Fruit fly (Drosophila melanogaster): Measurements from ENCODE around the gene Itgbn.

Gene Itgbn

dm6 chr2L:21024006-21024687 is 28.7 kb upstream of the Itgbn start (continued):
- TF ChIP-seq CG34224 (GFP tag; IDR thresholded peaks at IDR 0.05; ENCODE audit: partially characterized antibody) (no peak), tap (tag; optimal IDR thresholded peaks at IDR 0.05) (no peak), sr (GFP tag; IDR thresholded peaks at IDR 0.05) (no peak), fd3F (GFP tag; optimal IDR thresholded peaks at IDR 0.05) (no peak), CG11093 (GFP tag; IDR thresholded peaks at IDR 0.05) (no peak), HLHmδ (GFP tag; optimal IDR thresholded peaks at IDR 0.05) (no peak), CG12104 (GFP tag; optimal IDR thresholded peaks at IDR 0.05) (no peak), pzg (GFP tag; optimal IDR thresholded peaks at IDR 0.05) (no peak), CG2889 (GFP tag; IDR thresholded peaks at IDR 0.05) (no peak), CG14710 (tag; optimal IDR thresholded peaks at IDR 0.05) (no peak), pum (GFP tag; optimal IDR thresholded peaks at IDR 0.05) (no peak), CG6689 (GFP tag; IDR thresholded peaks at IDR 0.05) (no peak), CG10321 (GFP tag; IDR thresholded peaks at IDR 0.05) (no peak), Med (GFP tag) (peak; percentile 27), sd (tag; optimal IDR thresholded peaks at IDR 0.05) (no peak), aop (GFP tag; IDR thresholded peaks at IDR 0.05) (no peak), CG1647 (GFP tag; optimal IDR thresholded peaks at IDR 0.05) (no peak), CG12299 (tag; optimal IDR thresholded peaks at IDR 0.05) (no peak), dm (GFP tag; optimal IDR thresholded peaks at IDR 0.05) (no peak), CG12155 (GFP tag; optimal IDR thresholded peaks at IDR 0.05) (no peak), CG7963 (GFP tag; IDR thresholded peaks at IDR 0.05; ENCODE audit: partially characterized antibody) (no peak), vvl (GFP tag; IDR thresholded peaks at IDR 0.05) (peak; percentile 60; the same call in 1 of the 2 replicates), Bgb (GFP tag; IDR thresholded peaks at IDR 0.05; ENCODE audit: partially characterized antibody) (no peak), CG15073 (GFP tag; optimal IDR thresholded peaks at IDR 0.05) (no peak), shn (GFP tag; optimal IDR thresholded peaks at IDR 0.05) (no peak), CG1529 (GFP tag; optimal IDR thresholded peaks at IDR 0.05) (no peak), tio (GFP tag; optimal IDR thresholded peaks at IDR 0.05) (no peak), CG15514 (GFP tag; optimal IDR thresholded peaks at IDR 0.05) (no peak), Ets97D (GFP tag; optimal IDR thresholded peaks at IDR 0.05) (no peak)

DNA sequence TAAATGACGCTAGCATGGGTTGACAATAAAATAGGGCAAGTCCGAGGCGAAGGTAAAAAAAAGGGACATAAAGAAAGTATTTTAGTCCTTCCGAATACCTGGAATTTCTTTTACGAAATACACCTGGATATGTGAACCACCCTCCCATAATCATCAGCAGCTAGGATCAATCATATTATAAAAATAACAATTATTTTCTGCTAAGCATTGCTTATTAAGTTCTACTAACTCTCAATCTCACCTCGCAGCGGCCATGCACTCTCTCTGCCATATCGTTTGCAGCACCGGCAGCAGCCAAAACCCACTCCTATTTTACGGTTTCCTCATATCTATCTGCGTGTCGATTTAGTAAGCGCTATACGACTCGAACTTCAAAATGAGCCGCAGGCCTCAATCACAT is 26.2 kb upstream of the Itgbn start:
- TF ChIP-seq CG17328 (GFP tag; IDR thresholded peaks at IDR 0.05) = no peak
- TF ChIP-seq Dip2 (GFP tag; IDR thresholded peaks at IDR 0.05) = no peak
- TF ChIP-seq MBD-R2 (GFP tag; IDR thresholded peaks at IDR 0.05) = no peak
- TF ChIP-seq CG11504 (tag; optimal IDR thresholded peaks at IDR 0.05) = peak; percentile 34
- TF ChIP-seq CG10979 (tag; optimal IDR thresholded peaks at IDR 0.05) = peak; percentile 10
- TF ChIP-seq HmgZ (tag; optimal IDR thresholded peaks at IDR 0.05) = no peak
- TF ChIP-seq GATAe (GFP tag; conservative IDR thresholded peaks at IDR 0.05) = no peak
- no peak for TF ChIP-seq YL-1 (GFP tag; optimal IDR thresholded peaks at IDR 0.05)
- TF ChIP-seq grau (tag; optimal IDR thresholded peaks at IDR 0.05) = no peak
- no peak for TF ChIP-seq CG9932 (GFP tag; IDR thresholded peaks at IDR 0.05)
- TF ChIP-seq twi (tag; optimal IDR thresholded peaks at IDR 0.05) = no peak
- peak; percentile 21 for TF ChIP-seq phol (tag; optimal IDR thresholded peaks at IDR 0.05)
- peak; percentile 26; the same call in 1 of the 3 replicates for TF ChIP-seq row (GFP tag; IDR thresholded peaks at IDR 0.05)
- no peak for TF ChIP-seq CG11456 (GFP tag; IDR thresholded peaks at IDR 0.05)
- no peak for TF ChIP-seq mirr (GFP tag; optimal IDR thresholded peaks at IDR 0.05)
- peak; percentile 87 for TF ChIP-seq CG18476 (GFP tag; optimal IDR thresholded peaks at IDR 0.05)
- TF ChIP-seq Xrp1 (GFP tag; IDR thresholded peaks at IDR 0.05) = 0 out of 2 replicates have a peak, but pooled peaks have one; percentile 12
- TF ChIP-seq p53 (GFP tag; optimal IDR thresholded peaks at IDR 0.05) = no peak
- TF ChIP-seq CG34224 (GFP tag; IDR thresholded peaks at IDR 0.05; ENCODE audit: partially characterized antibody) = no peak
- TF ChIP-seq CG31441 (GFP tag; IDR thresholded peaks at IDR 0.05) = 0 out of 2 replicates have a peak, but pooled peaks have one; percentile 10
- no peak for TF ChIP-seq Ada2b (GFP tag; IDR thresholded peaks at IDR 0.05)
- TF ChIP-seq CG12744 (GFP tag; optimal IDR thresholded peaks at IDR 0.05) = no peak
- peak; percentile 3 for TF ChIP-seq dmrt99B (tag; optimal IDR thresholded peaks at IDR 0.05)
- TF ChIP-seq cg (GFP tag; optimal IDR thresholded peaks at IDR 0.05) = no peak

Data from whole organism, embryonic.